Fruit fly (Drosophila melanogaster) whole organism, embryonic: Measurements from ENCODE around the gene CG14326.
A peak's percentile ranks its signal among the peaks of the same experiment; 100 is the strongest.

ENCODE experiments used
- Blimp-1 ChIP-seq: fragments of 200-800 bp; sonication (Bioruptor generic); optimal IDR thresholded peaks from 3 replicates; lab custom pipeline; 2018; ENCODE audit warnings: missing biosample characterization, missing genetic modification characterization, mild to moderate bottlenecking, moderate library complexity, missing genetic modification reagents
- CG15073 ChIP-seq: fragments of 200-800 bp; sonication (Bioruptor generic); optimal IDR thresholded peaks from 2 replicates; lab custom pipeline; 2016; ENCODE audit warnings: missing biosample characterization, missing genetic modification characterization
- CG1603 ChIP-seq: fragments of 200-800 bp; sonication (Bioruptor generic); optimal IDR thresholded peaks from 2 replicates; lab custom pipeline; 2019; ENCODE audit warnings: missing biosample characterization, mild to moderate bottlenecking, missing genetic modification characterization, moderate library complexity
- CG17568 ChIP-seq: fragments of 200-800 bp; sonication (Bioruptor generic); optimal IDR thresholded peaks from 2 replicates; lab custom pipeline; 2018; ENCODE audit warnings: missing biosample characterization, mild to moderate bottlenecking, missing genetic modification characterization, moderate library complexity
- CG2889 ChIP-seq: fragments of 200-800 bp; sonication (Bioruptor generic); IDR thresholded peaks from 3 replicates; pipeline ENCODE4 v1.3.6; 2022; ENCODE audit warnings: missing biosample characterization, missing genetic modification characterization
- CG32772 ChIP-seq: fragments of 200-800 bp; sonication (Bioruptor generic); IDR thresholded peaks from 2 replicates; pipeline ENCODE4 v1.3.6; 2022; ENCODE audit warnings: missing biosample characterization, missing genetic modification characterization
- CG3847 ChIP-seq: fragments of 200-800 bp; sonication (Bioruptor generic); IDR thresholded peaks from 2 replicates; pipeline ENCODE4 v1.3.6; 2022; ENCODE audit warnings: missing biosample characterization, missing genetic modification characterization
- CG4282 ChIP-seq: fragments of 200-800 bp; sonication (Bioruptor generic); optimal IDR thresholded peaks from 2 replicates; lab custom pipeline; 2016; ENCODE audit warnings: missing biosample characterization, missing genetic modification characterization
- CG4707 ChIP-seq: fragments of 200-800 bp; sonication (Bioruptor generic); optimal IDR thresholded peaks from 2 replicates; lab custom pipeline; 2018; ENCODE audit warnings: missing biosample characterization, mild to moderate bottlenecking, missing genetic modification characterization, moderate library complexity
- CG5180 ChIP-seq: fragments of 200-800 bp; sonication (Bioruptor generic); optimal IDR thresholded peaks from 3 replicates; lab custom pipeline; 2017; ENCODE audit warnings: missing biosample characterization, missing genetic modification characterization, mild to moderate bottlenecking, moderate library complexity, missing genetic modification reagents
- CG5953 ChIP-seq: fragments of 200-800 bp; sonication (Bioruptor generic); IDR thresholded peaks from 2 replicates; pipeline ENCODE4 v1.3.6; 2022; ENCODE audit warnings: missing biosample characterization, missing genetic modification characterization
- CG7372 ChIP-seq: fragments of 200-800 bp; sonication (Bioruptor generic); IDR thresholded peaks from 2 replicates; pipeline ENCODE4 v1.3.6; 2022; ENCODE audit warnings: missing biosample characterization, missing genetic modification characterization
- CG8089 ChIP-seq: fragments of 200-800 bp; sonication (Bioruptor generic); optimal IDR thresholded peaks from 3 replicates; lab custom pipeline; 2016; ENCODE audit warnings: missing biosample characterization, missing genetic modification characterization
- CG9797 ChIP-seq: fragments of 200-800 bp; sonication (Bioruptor generic); optimal IDR thresholded peaks from 3 replicates; lab custom pipeline; 2018; ENCODE audit warnings: missing biosample characterization, mild to moderate bottlenecking, missing genetic modification characterization
- CG9932 ChIP-seq: fragments of 200-800 bp; sonication (Bioruptor generic); IDR thresholded peaks from 2 replicates; pipeline ENCODE4 v1.3.6; 2022; ENCODE audit warnings: missing biosample characterization, missing genetic modification characterization
- Dip2 ChIP-seq: fragments of 200-800 bp; sonication (Bioruptor generic); IDR thresholded peaks from 2 replicates; pipeline ENCODE4 v1.3.6; 2022; ENCODE audit warnings: missing biosample characterization, missing genetic modification characterization
- Dll ChIP-seq: fragments of 200-800 bp; sonication (Bioruptor generic); IDR thresholded peaks from 4 replicates; pipeline ENCODE4 v1.3.6; 2022; ENCODE audit warnings: missing biosample characterization, missing genetic modification characterization; ENCODE audit not compliant: partially characterized antibody
- Ets97D ChIP-seq: fragments of 200-800 bp; sonication (Bioruptor generic); optimal IDR thresholded peaks from 3 replicates; lab custom pipeline; 2016; ENCODE audit warnings: missing biosample characterization, missing genetic modification characterization
- Fer1 ChIP-seq: fragments of 200-800 bp; sonication (Bioruptor generic); optimal IDR thresholded peaks from 2 replicates; lab custom pipeline; 2017; ENCODE audit warnings: missing biosample characterization, mild to moderate bottlenecking, missing genetic modification characterization
- Hr3 ChIP-seq: fragments of 200-800 bp; sonication (Bioruptor generic); optimal IDR thresholded peaks from 3 replicates; lab custom pipeline; 2016; ENCODE audit warnings: missing biosample characterization, missing genetic modification characterization
- Lim3 ChIP-seq: fragments of 200-800 bp; sonication (Bioruptor generic); IDR thresholded peaks from 2 replicates; pipeline ENCODE4 v1.3.6; 2022; ENCODE audit warnings: missing biosample characterization, missing genetic modification characterization
- Mad ChIP-seq: fragments of 200-800 bp; sonication (Bioruptor generic); optimal IDR thresholded peaks from 2 replicates; lab custom pipeline; 2016; ENCODE audit warnings: missing biosample characterization, missing genetic modification characterization
- NC2α ChIP-seq: fragments of 200-800 bp; sonication (Bioruptor generic); optimal IDR thresholded peaks from 2 replicates; lab custom pipeline; 2016; ENCODE audit warnings: missing biosample characterization, missing genetic modification characterization
- bowl ChIP-seq: fragments of 200-800 bp; sonication (Bioruptor generic); IDR thresholded peaks from 2 replicates; pipeline ENCODE4 v1.3.6; 2022; ENCODE audit warnings: missing biosample characterization, missing genetic modification characterization
- chif ChIP-seq, 2 experiments: fragments of 200-800 bp; sonication (Bioruptor generic); optimal IDR thresholded peaks; 3 replicates each; lab custom pipeline; 2016; ENCODE audit warnings: missing biosample characterization in 2 of 2, missing genetic modification characterization in 2 of 2
- chinmo ChIP-seq: fragments of 200-800 bp; sonication (Bioruptor generic); IDR thresholded peaks from 4 replicates; pipeline ENCODE4 v1.3.6; 2022; ENCODE audit warnings: missing biosample characterization, missing genetic modification characterization; ENCODE audit not compliant: partially characterized antibody
- emc ChIP-seq: fragments of 200-800 bp; sonication (Bioruptor generic); optimal IDR thresholded peaks from 2 replicates; lab custom pipeline; 2016; ENCODE audit warnings: missing biosample characterization, missing genetic modification characterization
- fru ChIP-seq: fragments of >200 bp; optimal IDR thresholded peaks from 2 replicates; lab custom pipeline; 2017
- hb ChIP-seq: fragments of 200-800 bp; sonication (Bioruptor generic); IDR thresholded peaks from 3 replicates; pipeline ENCODE4 v1.3.6; 2022; ENCODE audit warnings: missing biosample characterization, missing genetic modification characterization; ENCODE audit not compliant: partially characterized antibody
- lilli ChIP-seq: fragments of 200-800 bp; sonication (Bioruptor generic); optimal IDR thresholded peaks from 3 replicates; lab custom pipeline; 2016; ENCODE audit warnings: missing biosample characterization, missing genetic modification characterization
- mirr ChIP-seq: fragments of 200-800 bp; sonication (Bioruptor generic); optimal IDR thresholded peaks from 3 replicates; lab custom pipeline; 2018; ENCODE audit warnings: missing biosample characterization, mild to moderate bottlenecking, missing genetic modification characterization
- nmo ChIP-seq: fragments of 200-800 bp; sonication (Bioruptor generic); optimal IDR thresholded peaks from 2 replicates; lab custom pipeline; 2018; ENCODE audit warnings: missing biosample characterization, mild to moderate bottlenecking, missing genetic modification characterization, moderate library complexity
- pnt ChIP-seq: fragments of 200-800 bp; sonication (Bioruptor generic); optimal IDR thresholded peaks from 3 replicates; lab custom pipeline; 2016; ENCODE audit warnings: missing biosample characterization, missing genetic modification characterization
- psq ChIP-seq: fragments of 200-800 bp; sonication (Bioruptor generic); optimal IDR thresholded peaks from 2 replicates; lab custom pipeline; 2017; ENCODE audit warnings: missing biosample characterization, missing genetic modification characterization
- salm ChIP-seq: fragments of 200-800 bp; sonication (Bioruptor generic); optimal IDR thresholded peaks from 2 replicates; lab custom pipeline; 2018; ENCODE audit warnings: missing biosample characterization, mild to moderate bottlenecking, missing genetic modification characterization
- sc ChIP-seq, 3 experiments: fragments of >200 bp in 2 of 3; fragments of 200-800 bp in 1 of 3; sonication (Bioruptor generic) in 1 of 3; optimal IDR thresholded peaks; 2 replicates in 2 of 3; 3 replicates in 1 of 3; lab custom pipeline; 2017; ENCODE audit warnings: mild to moderate bottlenecking in 1 of 3, missing biosample characterization in 1 of 3, missing genetic modification characterization in 1 of 3, missing genetic modification reagents in 1 of 3
- sr ChIP-seq: fragments of 200-800 bp; sonication (Bioruptor generic); IDR thresholded peaks from 3 replicates; pipeline ENCODE4 v1.3.6; 2022; ENCODE audit warnings: missing biosample characterization, missing genetic modification characterization
- tna ChIP-seq: fragments of 200-800 bp; sonication (Bioruptor generic); IDR thresholded peaks from 2 replicates; pipeline ENCODE4 v1.3.6; 2022; ENCODE audit warnings: missing biosample characterization, missing genetic modification characterization; ENCODE audit not compliant: partially characterized antibody
- wdn ChIP-seq: fragments of 200-800 bp; sonication (Bioruptor generic); IDR thresholded peaks from 2 replicates; pipeline ENCODE4 v1.3.6; 2022; ENCODE audit warnings: missing biosample characterization, missing genetic modification characterization
- wek ChIP-seq: fragments of 200-800 bp; sonication (Bioruptor generic); optimal IDR thresholded peaks from 3 replicates; lab custom pipeline; 2018; ENCODE audit warnings: missing biosample characterization, mild to moderate bottlenecking, missing genetic modification characterization, moderate library complexity
- zen ChIP-seq: fragments of 200-800 bp; sonication (Bioruptor generic); optimal IDR thresholded peaks from 3 replicates; lab custom pipeline; 2018; ENCODE audit warnings: missing biosample characterization, mild to moderate bottlenecking, missing genetic modification characterization, moderate library complexity

Gene CG14326

dm6 chr3R:17605872-17606271 lies 13.0 kb upstream of the CG14326 start, which contains the start of gene sll (continued):
- TF ChIP-seq bowl (GFP tag; lab: Robert Waterston, UW) (no peak), Fer1 (no peak), sc (optimal IDR thresholded peaks at IDR 0.05; lab: Kevin White, UChicago) (no peak), sc (GFP tag; optimal IDR thresholded peaks at IDR 0.05; lab: Kevin White, UChicago) (no peak), CG32772 (GFP tag; lab: Robert Waterston, UW) (no peak), CG8089 (no peak), Dll (GFP tag; lab: Robert Waterston, UW) (peak; percentile 64; the same call in 2 of the 4 replicates), psq (GFP tag; lab: Kevin White, UChicago) (no peak), Lim3 (no peak), nmo (GFP tag; lab: Kevin White, UChicago) (no peak), wdn (no peak), wek (peak; percentile 99), CG15073 (GFP tag; lab: Kevin White, UChicago) (no peak), salm (tag; lab: Kevin White, UChicago) (no peak), tna (GFP tag; lab: Robert Waterston, UW) (no peak), Mad (no peak), CG9797 (GFP tag; lab: Kevin White, UChicago) (peak; percentile 64), pnt (no peak), lilli (GFP tag; lab: Kevin White, UChicago) (no peak), CG4282 (GFP tag; lab: Kevin White, UChicago) (no peak), CG17568 (GFP tag; lab: Kevin White, UChicago) (no peak), Ets97D (GFP tag; lab: Kevin White, UChicago) (peak; percentile 0), hb (GFP tag; lab: Robert Waterston, UW) (no peak), CG3847 (GFP tag; lab: Robert Waterston, UW) (no peak), mirr (no peak), CG2889 (no peak), NC2α (no peak), emc (GFP tag; lab: Kevin White, UChicago) (no peak), zen (no peak), CG5953 (GFP tag; lab: Robert Waterston, UW) (no peak), Hr3 (GFP tag; lab: Kevin White, UChicago) (no peak), CG1603 (tag; lab: Kevin White, UChicago) (peak; percentile 29), Blimp-1 (GFP tag; lab: Kevin White, UChicago) (no peak), CG7372 (GFP tag; lab: Robert Waterston, UW) (no peak), CG5180 (GFP tag; lab: Kevin White, UChicago) (no peak), CG4707 (no peak)

- no peak for TF ChIP-seq Dip2 (GFP tag; lab: Robert Waterston, UW)
- TF ChIP-seq sr (GFP tag; lab: Robert Waterston, UW) = 0 out of 3 replicates have a peak, but pooled peaks have one; percentile 22
- no peak for TF ChIP-seq CG9932
- no peak for TF ChIP-seq chif (GFP tag; optimal IDR thresholded peaks at IDR 0.05; lab: Kevin White, UChicago)
- TF ChIP-seq, all 482 proteins: peak for 1
Observed at dm6 chr3R:17609059-17609458, 9.8 kb upstream of the CG14326 start, which contains the start of gene CG14329. Gene CG14329 (plus strand): TSS chr3R:17609359.

dm6 chr3R:17611411-17611810 lies 7.5 kb upstream of the CG14326 start, which contains the start of gene Edg91:
Gene Edg91 (minus strand): TSS chr3R:17611511.
- no peak for TF ChIP-seq fru
- TF ChIP-seq chinmo (GFP tag; lab: Robert Waterston, UW) = peak; percentile 65; the same call in 1 of the 4 replicates
